Fruit fly (Drosophila melanogaster): ENCODE data around the gene Gr93b.

Gene Gr93b

DNA sequence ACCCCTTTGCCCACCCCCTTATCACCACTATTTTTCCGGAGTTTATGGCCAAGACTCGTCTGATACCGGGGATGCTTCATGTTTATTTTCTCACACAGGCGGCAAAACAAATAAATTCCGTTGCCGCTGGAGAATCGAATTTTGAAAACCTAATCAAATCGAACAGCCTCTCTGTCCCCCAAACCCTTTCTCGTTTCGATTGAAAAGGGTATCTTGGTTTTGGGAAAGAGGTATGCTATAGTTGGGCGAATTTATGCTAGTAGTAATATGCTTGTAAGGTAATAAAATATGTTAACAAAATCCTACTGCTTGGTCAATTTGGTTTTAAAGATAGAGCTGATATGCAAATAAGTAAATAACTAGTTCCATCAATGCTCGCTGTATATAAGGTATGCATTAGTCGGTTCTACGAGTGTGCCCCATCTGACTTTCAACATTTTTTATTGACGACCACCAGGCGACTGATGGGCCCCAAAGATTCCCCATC is 15.5 kb downstream of the Gr93b start (continued):
- TF ChIP-seq eyg (GFP tag; optimal IDR thresholded peaks at IDR 0.05): peak; percentile 21
- no peak for TF ChIP-seq CG31388 (GFP tag; optimal IDR thresholded peaks at IDR 0.05)
- peak; percentile 59 for TF ChIP-seq zen (tag; optimal IDR thresholded peaks at IDR 0.05)
- TF ChIP-seq CG10366 (GFP tag; IDR thresholded peaks at IDR 0.05): peak; percentile 76
- TF ChIP-seq Bdp1 (GFP tag; optimal IDR thresholded peaks at IDR 0.05): peak; percentile 56
- peak; percentile 88 for TF ChIP-seq gem (tag; optimal IDR thresholded peaks at IDR 0.05)
- TF ChIP-seq kni (GFP tag; optimal IDR thresholded peaks at IDR 0.05): peak; percentile 87
- peak; percentile 90 for TF ChIP-seq nmo (GFP tag; optimal IDR thresholded peaks at IDR 0.05)
- TF ChIP-seq CG8924 (tag; optimal IDR thresholded peaks at IDR 0.05): peak; percentile 73
- TF ChIP-seq Fer2 (tag; optimal IDR thresholded peaks at IDR 0.05): no peak
- peak in 1 of 2 experiments; percentile 95 for TF ChIP-seq bsh (GFP tag; optimal IDR thresholded peaks at IDR 0.05)
- TF ChIP-seq CG6683 (GFP tag; optimal IDR thresholded peaks at IDR 0.05): no peak
- peak; percentile 55 for TF ChIP-seq da (GFP tag; optimal IDR thresholded peaks at IDR 0.05)
- no peak for TF ChIP-seq CG7987 (GFP tag; optimal IDR thresholded peaks at IDR 0.05)
- TF ChIP-seq slbo (GFP tag; IDR thresholded peaks at IDR 0.05): peak; percentile 32; the same call in 1 of the 2 replicates
- 0 out of 2 replicates have a peak, but pooled peaks have one; percentile 9 for TF ChIP-seq wdn (GFP tag; IDR thresholded peaks at IDR 0.05)
- TF ChIP-seq zen2 (GFP tag; IDR thresholded peaks at IDR 0.05; ENCODE audit: partially characterized antibody): no peak
- no peak for TF ChIP-seq Hmr (GFP tag; optimal IDR thresholded peaks at IDR 0.05)
- TF ChIP-seq gsb (GFP tag; IDR thresholded peaks at IDR 0.05): no peak
- peak; percentile 77 for TF ChIP-seq grau (tag; optimal IDR thresholded peaks at IDR 0.05)
- TF ChIP-seq so (GFP tag; IDR thresholded peaks at IDR 0.05): peak; percentile 45; the same call in 1 of the 3 replicates
- peak; percentile 33 for TF ChIP-seq Nf-YB (GFP tag; optimal IDR thresholded peaks at IDR 0.05)
- peak; percentile 0 for TF ChIP-seq CTCF (GFP tag; optimal IDR thresholded peaks at IDR 0.05)
- no peak for TF ChIP-seq mirr (GFP tag; optimal IDR thresholded peaks at IDR 0.05)
- peak; percentile 81 for TF ChIP-seq CoRest (tag; optimal IDR thresholded peaks at IDR 0.05)
- TF ChIP-seq jumu (GFP tag; optimal IDR thresholded peaks at IDR 0.05): peak; percentile 79
- TF ChIP-seq HLH54F (GFP tag; optimal IDR thresholded peaks at IDR 0.05): peak; percentile 48
- TF ChIP-seq ftz-f1 (GFP tag; optimal IDR thresholded peaks at IDR 0.05): no peak
- TF ChIP-seq Scr (GFP tag; IDR thresholded peaks at IDR 0.05; ENCODE audit: partially characterized antibody): no peak
- peak; percentile 82 for TF ChIP-seq chn (GFP tag; optimal IDR thresholded peaks at IDR 0.05)
- TF ChIP-seq stwl (tag; optimal IDR thresholded peaks at IDR 0.05): peak; percentile 10
- no peak for TF ChIP-seq br (optimal IDR thresholded peaks at IDR 0.05)
- peak; percentile 66; the same call in 2 of the 3 replicates for TF ChIP-seq CG34422 (GFP tag; IDR thresholded peaks at IDR 0.05)
- no peak for TF ChIP-seq vnd (GFP tag; IDR thresholded peaks at IDR 0.05; ENCODE audit: partially characterized antibody)
- TF ChIP-seq CG15514 (GFP tag; optimal IDR thresholded peaks at IDR 0.05): no peak
- TF ChIP-seq CG12071 (GFP tag; optimal IDR thresholded peaks at IDR 0.05): no peak
- TF ChIP-seq CG2116 (GFP tag; optimal IDR thresholded peaks at IDR 0.05): no peak
- peak; percentile 55; the same call in 1 of the 2 replicates for TF ChIP-seq gt (GFP tag; IDR thresholded peaks at IDR 0.05)
- TF ChIP-seq Eip74EF (GFP tag; optimal IDR thresholded peaks at IDR 0.05): peak in 1 of 2 experiments; percentile 69
- no peak for TF ChIP-seq Fer1 (GFP tag; optimal IDR thresholded peaks at IDR 0.05)
- no peak for TF ChIP-seq tna (GFP tag; IDR thresholded peaks at IDR 0.05; ENCODE audit: partially characterized antibody)
- TF ChIP-seq CG9215 (GFP tag; IDR thresholded peaks at IDR 0.05): no peak
- no peak for TF ChIP-seq hbn (GFP tag; IDR thresholded peaks at IDR 0.05; ENCODE audit: partially characterized antibody)
- peak; percentile 71; the same call in 1 of the 2 replicates for TF ChIP-seq dan (GFP tag; IDR thresholded peaks at IDR 0.05)
- peak; percentile 65 for TF ChIP-seq CG6791 (GFP tag; IDR thresholded peaks at IDR 0.05; ENCODE audit: partially characterized antibody)
- no peak for TF ChIP-seq hkb (optimal IDR thresholded peaks at IDR 0.05)
- TF ChIP-seq hkb (GFP tag; IDR thresholded peaks at IDR 0.05): peak; percentile 67
- TF ChIP-seq B-H2 (GFP tag; optimal IDR thresholded peaks at IDR 0.05): no peak
- no peak for TF ChIP-seq CG9797 (GFP tag; optimal IDR thresholded peaks at IDR 0.05)
- no peak for TF ChIP-seq klu (GFP tag; IDR thresholded peaks at IDR 0.05)
- TF ChIP-seq fu2 (GFP tag; optimal IDR thresholded peaks at IDR 0.05): no peak
